Worm (Caenorhabditis elegans) whole organism, L2 larva: ENCODE measurements around the gene C32B5.18.

Source experiments
- C34F6.9 ChIP-seq: fragments of 150-350 bp; optimal IDR thresholded peaks from 2 replicates; lab custom pipeline; 2014; ENCODE audit warnings: missing biosample characterization, missing genetic modification characterization
- F13H6.1 ChIP-seq: sonication (generic microtip); optimal IDR thresholded peaks from 2 replicates; lab custom pipeline; 2016; ENCODE audit warnings: missing genetic modification characterization, missing compliant biosample characterization
- R02D3.7 ChIP-seq: fragments of 150-350 bp; optimal IDR thresholded peaks from 2 replicates; lab custom pipeline; 2014; ENCODE audit warnings: missing biosample characterization, missing genetic modification characterization
- Y55F3AM.14 ChIP-seq: fragments of 200-800 bp; sonication (Bioruptor generic); optimal IDR thresholded peaks from 2 replicates; lab custom pipeline; 2018; ENCODE audit warnings: mild to moderate bottlenecking, missing genetic modification characterization, missing compliant biosample characterization
- aly-2 ChIP-seq: fragments of 150-350 bp; optimal IDR thresholded peaks from 2 replicates; lab custom pipeline; 2014; ENCODE audit warnings: missing biosample characterization, missing genetic modification characterization
- ceh-82 ChIP-seq: fragments of 150-350 bp; optimal IDR thresholded peaks from 2 replicates; lab custom pipeline; 2014; ENCODE audit warnings: missing biosample characterization, missing genetic modification characterization
- dmd-4 ChIP-seq: sonication (generic microtip); optimal IDR thresholded peaks from 2 replicates; lab custom pipeline; 2017; ENCODE audit warnings: missing biosample characterization, missing genetic modification characterization
- elt-1 ChIP-seq: fragments of 150-350 bp; optimal IDR thresholded peaks from 2 replicates; lab custom pipeline; 2014; ENCODE audit warnings: missing biosample characterization, missing genetic modification characterization
- elt-3 ChIP-seq: sonication (generic microtip); optimal IDR thresholded peaks from 2 replicates; lab custom pipeline; 2017; ENCODE audit warnings: missing biosample characterization, missing genetic modification characterization
- fos-1 ChIP-seq: fragments of 150-350 bp; optimal IDR thresholded peaks from 2 replicates; lab custom pipeline; 2014; ENCODE audit warnings: missing biosample characterization, missing genetic modification characterization
- gmeb-1 ChIP-seq: fragments of 150-350 bp; optimal IDR thresholded peaks from 2 replicates; lab custom pipeline; 2014; ENCODE audit warnings: missing biosample characterization, missing genetic modification characterization
- lin-11 ChIP-seq: fragments of 150-350 bp; sonication (generic microtip); optimal IDR thresholded peaks from 2 replicates; lab custom pipeline; 2014; ENCODE audit warnings: missing biosample characterization, missing genetic modification characterization, inconsistent platforms, mixed read lengths
- lin-13 ChIP-seq: fragments of 150-350 bp; optimal IDR thresholded peaks from 2 replicates; lab custom pipeline; 2014; ENCODE audit warnings: missing biosample characterization, missing genetic modification reagents, missing genetic modification characterization
- lsy-2 ChIP-seq, 2 experiments: fragments of 150-350 bp in 1 of 2; sonication (generic microtip) in 1 of 2; optimal IDR thresholded peaks; 2 replicates each; lab custom pipeline; 2014 to 2017; ENCODE audit warnings: missing biosample characterization in 2 of 2, missing genetic modification characterization in 2 of 2
- mab-5 ChIP-seq: fragments of 150-350 bp; optimal IDR thresholded peaks from 2 replicates; lab custom pipeline; 2014; ENCODE audit warnings: missing biosample characterization, missing genetic modification characterization
- mdl-1 ChIP-seq, 2 experiments: fragments of 150-350 bp in 1 of 2; sonication (generic microtip) in 1 of 2; optimal IDR thresholded peaks; 2 replicates each; lab custom pipeline; 2017; ENCODE audit warnings: missing biosample characterization in 2 of 2, missing genetic modification characterization in 2 of 2
- nhr-12 ChIP-seq: fragments of 150-350 bp; optimal IDR thresholded peaks from 2 replicates; lab custom pipeline; 2014; ENCODE audit warnings: missing biosample characterization, missing genetic modification characterization
- nhr-21 ChIP-seq: fragments of 150-350 bp; optimal IDR thresholded peaks from 2 replicates; lab custom pipeline; 2014; ENCODE audit warnings: missing biosample characterization, missing genetic modification characterization
- nhr-23 ChIP-seq: fragments of 150-350 bp; optimal IDR thresholded peaks from 2 replicates; lab custom pipeline; 2014; ENCODE audit warnings: missing biosample characterization, missing genetic modification reagents, missing genetic modification characterization
- nhr-237 ChIP-seq: fragments of 150-350 bp; optimal IDR thresholded peaks from 2 replicates; lab custom pipeline; 2014; ENCODE audit warnings: missing biosample characterization, missing genetic modification characterization
- nhr-25 ChIP-seq: fragments of 150-350 bp; sonication (generic microtip); optimal IDR thresholded peaks from 3 replicates; lab custom pipeline; 2014; ENCODE audit warnings: missing biosample characterization, missing genetic modification characterization
- nhr-6 ChIP-seq: fragments of 150-350 bp; optimal IDR thresholded peaks from 2 replicates; lab custom pipeline; 2014; ENCODE audit warnings: missing biosample characterization, missing genetic modification characterization
- nhr-77 ChIP-seq: fragments of 150-350 bp; optimal IDR thresholded peaks from 2 replicates; lab custom pipeline; 2014; ENCODE audit warnings: missing biosample characterization, missing genetic modification characterization
- peb-1 ChIP-seq: fragments of 150-350 bp; optimal IDR thresholded peaks from 2 replicates; lab custom pipeline; 2014; ENCODE audit warnings: missing biosample characterization, missing genetic modification characterization
- sem-4 ChIP-seq: fragments of 150-350 bp; optimal IDR thresholded peaks from 2 replicates; lab custom pipeline; 2014; ENCODE audit warnings: missing biosample characterization, missing genetic modification reagents, missing genetic modification characterization
- skn-1 ChIP-seq: sonication (generic microtip); optimal IDR thresholded peaks from 2 replicates; lab custom pipeline; 2017; ENCODE audit warnings: missing biosample characterization, missing genetic modification characterization
- sma-9 ChIP-seq, 2 experiments: fragments of 150-350 bp in 1 of 2; sonication (generic microtip) in 1 of 2; optimal IDR thresholded peaks; 2 replicates each; lab custom pipeline; 2014 to 2016; ENCODE audit warnings: missing genetic modification characterization in 2 of 2, mild to moderate bottlenecking in 1 of 2, missing biosample characterization in 1 of 2, missing compliant biosample characterization in 1 of 2, missing genetic modification reagents in 1 of 2, moderate library complexity in 1 of 2
- snpc-4 ChIP-seq: fragments of 150-350 bp; optimal IDR thresholded peaks from 2 replicates; lab custom pipeline; 2014; ENCODE audit warnings: missing biosample characterization, missing genetic modification characterization
- unc-39 ChIP-seq: fragments of 150-350 bp; optimal IDR thresholded peaks from 2 replicates; lab custom pipeline; 2014; ENCODE audit warnings: missing biosample characterization, missing genetic modification characterization
- unc-55 ChIP-seq: fragments of 150-350 bp; sonication (generic microtip); optimal IDR thresholded peaks from 3 replicates; lab custom pipeline; 2014; ENCODE audit warnings: missing biosample characterization, missing genetic modification reagents, missing genetic modification characterization
- zag-1 ChIP-seq: fragments of 150-350 bp; optimal IDR thresholded peaks from 2 replicates; lab custom pipeline; 2014; ENCODE audit warnings: missing biosample characterization, missing genetic modification characterization
- ztf-11 ChIP-seq: sonication (generic microtip); optimal IDR thresholded peaks from 2 replicates; lab custom pipeline; 2017; ENCODE audit warnings: missing biosample characterization, missing genetic modification characterization

C32B5.18 gene

DNA sequence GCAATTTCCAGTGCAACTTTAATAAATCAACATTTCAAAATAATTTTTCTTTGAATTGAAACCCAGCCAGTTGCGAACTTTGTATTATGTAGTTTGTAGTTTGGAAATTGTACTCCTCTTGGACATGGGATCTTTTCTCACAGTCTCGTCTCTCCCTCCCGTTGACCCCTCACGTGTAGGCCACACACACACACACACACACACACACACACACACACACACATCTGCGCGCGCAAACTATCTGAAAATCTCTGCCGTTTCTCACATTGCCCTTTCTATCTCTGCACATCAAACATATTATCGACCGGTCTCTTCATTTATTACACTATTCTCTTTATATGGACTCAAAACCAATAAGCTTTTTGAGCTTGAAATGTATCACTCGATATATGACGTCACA is 19.5 kb upstream of the C32B5.18 start, which contains the start of gene fbxc-36:
fbxc-36 (plus strand) TSS at position 205 of the 400 bp plus-strand sequence.
- no peak for TF ChIP-seq dmd-4 (tag; lab: Kevin White, UChicago)
- no peak for TF ChIP-seq aly-2 (tag; lab: Kevin White, UChicago)
- no peak for TF ChIP-seq unc-55 (GFP tag; lab: Kevin White, UChicago)
- TF ChIP-seq lin-11 (tag; lab: Kevin White, UChicago): no peak
- no peak for TF ChIP-seq nhr-12 (tag; lab: Kevin White, UChicago)
- no peak for TF ChIP-seq unc-39
- no peak for TF ChIP-seq nhr-77 (tag; lab: Kevin White, UChicago)
- TF ChIP-seq elt-1 (tag; lab: Kevin White, UChicago): no peak
- TF ChIP-seq skn-1 (tag; lab: Kevin White, UChicago): no peak
- TF ChIP-seq mab-5 (tag; lab: Kevin White, UChicago): no peak
- TF ChIP-seq nhr-23 (tag; lab: Kevin White, UChicago): no peak
- no peak for TF ChIP-seq gmeb-1 (tag; lab: Kevin White, UChicago)
- no peak for TF ChIP-seq snpc-4 (tag; lab: Kevin White, UChicago)
- no peak for TF ChIP-seq mdl-1 (tag; optimal IDR thresholded peaks at IDR 0.05; lab: Kevin White, UChicago)

DNA sequence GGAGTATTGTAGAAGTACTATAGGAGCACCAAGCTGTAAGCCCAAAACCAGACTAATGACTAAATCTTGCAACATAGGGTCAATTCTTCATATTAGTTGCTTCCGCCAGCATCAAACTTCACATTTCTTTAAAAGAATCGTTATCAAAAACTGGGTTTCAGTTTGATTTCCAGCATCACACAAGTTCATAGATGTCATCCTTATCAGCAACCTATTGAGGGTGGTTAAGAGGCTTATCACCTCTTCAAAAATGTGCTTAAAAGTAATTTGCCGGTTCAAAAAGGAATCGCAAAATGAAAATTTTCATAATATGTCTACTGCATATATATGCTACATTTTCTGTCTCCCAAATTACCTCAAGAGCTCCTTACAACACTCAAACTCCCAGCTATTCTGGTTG is 16.5 kb upstream of the C32B5.18 start, which contains the start of gene clec-43:
clec-43 (plus strand) TSS at position 294 of the 400 bp plus-strand sequence.
- no peak for TF ChIP-seq skn-1 (tag; lab: Kevin White, UChicago)
- peak; percentile 71 for TF ChIP-seq fos-1 (tag; lab: Kevin White, UChicago)
- TF ChIP-seq R02D3.7 (tag; lab: Kevin White, UChicago): no peak

DNA sequence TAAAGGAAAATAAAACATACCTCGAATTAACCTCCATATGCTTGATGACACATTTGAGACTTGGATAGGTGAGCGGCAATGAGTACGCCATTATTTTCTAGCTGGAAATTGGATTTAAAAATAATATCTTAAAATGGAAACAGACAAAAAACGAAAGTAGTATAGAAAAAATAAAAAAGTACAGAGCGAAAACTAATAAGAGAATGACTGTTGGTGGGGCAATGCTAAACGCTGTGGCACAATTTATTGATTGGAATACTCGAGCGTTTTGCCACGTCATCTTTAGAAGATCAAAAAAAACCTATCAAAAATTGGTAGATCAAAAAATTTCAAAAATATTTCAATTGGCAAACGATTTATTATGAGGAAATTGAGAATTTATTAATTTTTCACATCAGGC is 12.2 kb upstream of the C32B5.18 start, which contains the start of gene fbxc-32:
fbxc-32 (minus strand) TSS at position 101 of the 400 bp plus-strand sequence.
- TF ChIP-seq R02D3.7 (tag; lab: Kevin White, UChicago): no peak
- no peak for TF ChIP-seq dmd-4 (tag; lab: Kevin White, UChicago)
- no peak for TF ChIP-seq Y55F3AM.14 (GFP tag; lab: Kevin White, UChicago)
- TF ChIP-seq nhr-21 (tag; lab: Kevin White, UChicago): no peak
- TF ChIP-seq unc-55 (GFP tag; lab: Kevin White, UChicago): no peak
- TF ChIP-seq ceh-82 (tag; lab: Kevin White, UChicago): no peak
- no peak for TF ChIP-seq lsy-2 (tag; optimal IDR thresholded peaks at IDR 0.05; lab: Kevin White, UChicago)
- TF ChIP-seq sem-4 (tag; lab: Kevin White, UChicago): no peak
- TF ChIP-seq ztf-11: no peak
- no peak for TF ChIP-seq skn-1 (tag; lab: Kevin White, UChicago)
- TF ChIP-seq C34F6.9 (tag; lab: Kevin White, UChicago): no peak
- TF ChIP-seq nhr-25 (tag; lab: Kevin White, UChicago): no peak
- TF ChIP-seq F13H6.1 (tag; lab: Kevin White, UChicago): no peak
- TF ChIP-seq mab-5 (tag; lab: Kevin White, UChicago): no peak

DNA sequence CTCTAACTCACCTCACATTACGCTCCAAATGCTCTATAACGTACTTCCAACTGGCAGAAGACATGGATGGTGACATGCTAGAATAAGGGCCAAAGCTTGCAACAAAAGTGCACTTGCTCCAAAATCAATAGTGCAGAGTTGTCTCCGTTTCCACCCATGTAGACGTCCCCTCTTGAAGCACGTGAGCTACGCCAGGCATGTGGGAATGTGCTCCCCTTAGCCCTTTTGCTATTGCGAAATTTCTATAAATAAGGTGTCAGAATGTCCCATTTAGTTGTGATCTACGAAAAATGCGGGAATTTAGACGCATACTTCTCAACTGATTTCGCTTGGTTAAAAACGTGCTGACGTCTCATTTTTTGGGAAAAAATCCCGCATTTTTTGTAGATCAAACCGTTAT is 9.9 kb upstream of the C32B5.18 start:
- TF ChIP-seq nhr-23 (tag; lab: Kevin White, UChicago) (no peak), unc-55 (GFP tag; lab: Kevin White, UChicago) (peak; percentile 33), peb-1 (tag; lab: Kevin White, UChicago) (no peak), unc-39 (no peak), nhr-237 (tag; lab: Kevin White, UChicago) (no peak), elt-3 (tag; lab: Kevin White, UChicago) (no peak), fos-1 (tag; lab: Kevin White, UChicago) (no peak), ceh-82 (tag; lab: Kevin White, UChicago) (no peak), lin-13 (GFP tag; lab: Kevin White, UChicago) (no peak), zag-1 (tag; lab: Kevin White, UChicago) (no peak), mab-5 (tag; lab: Kevin White, UChicago) (no peak), mdl-1 (tag; optimal IDR thresholded peaks at IDR 0.05; lab: Kevin White, UChicago) (no peak), nhr-6 (no peak), F13H6.1 (tag; lab: Kevin White, UChicago) (no peak), nhr-12 (tag; lab: Kevin White, UChicago) (no peak), ztf-11 (no peak), sma-9 (GFP tag; optimal IDR thresholded peaks at IDR 0.05; lab: Kevin White, UChicago) (peak; percentile 54), sma-9 (tag; optimal IDR thresholded peaks at IDR 0.05; lab: Kevin White, UChicago) (no peak), R02D3.7 (tag; lab: Kevin White, UChicago) (no peak), C34F6.9 (tag; lab: Kevin White, UChicago) (peak; percentile 34), sem-4 (tag; lab: Kevin White, UChicago) (no peak)
